Fruit fly (Drosophila melanogaster) whole organism, embryonic: ENCODE results near the gene CG12438.

ENCODE experiments used
- CG10274 ChIP-seq: fragments of 200-800 bp; sonication (Bioruptor generic); optimal IDR thresholded peaks from 3 replicates; lab custom pipeline; 2017; ENCODE audit warnings: missing biosample characterization, mild to moderate bottlenecking, missing genetic modification characterization
- CG10321 ChIP-seq: fragments of 200-800 bp; sonication (Bioruptor generic); IDR thresholded peaks from 2 replicates; pipeline ENCODE4 v1.3.6; 2022; ENCODE audit warnings: missing biosample characterization, missing genetic modification characterization
- CG11696 ChIP-seq: fragments of 200-800 bp; sonication (Bioruptor generic); IDR thresholded peaks from 2 replicates; pipeline ENCODE4 v1.3.6; 2022; ENCODE audit warnings: missing biosample characterization, missing genetic modification characterization
- CG12104 ChIP-seq: fragments of 200-800 bp; sonication (Bioruptor generic); optimal IDR thresholded peaks from 3 replicates; lab custom pipeline; 2016; ENCODE audit warnings: missing biosample characterization, missing genetic modification characterization
- CG12769 ChIP-seq: fragments of 200-800 bp; sonication (Bioruptor generic); optimal IDR thresholded peaks from 2 replicates; lab custom pipeline; 2019; ENCODE audit warnings: missing biosample characterization, mild to moderate bottlenecking, missing genetic modification characterization, moderate library complexity
- CG15479 ChIP-seq: fragments of 200-800 bp; sonication (Bioruptor generic); optimal IDR thresholded peaks from 3 replicates; lab custom pipeline; 2019; ENCODE audit warnings: missing biosample characterization, mild to moderate bottlenecking, missing genetic modification characterization, moderate library complexity
- CG16813 ChIP-seq: fragments of 200-800 bp; sonication (Bioruptor generic); IDR thresholded peaks from 3 replicates; pipeline ENCODE4 v1.3.6; 2022; ENCODE audit warnings: missing biosample characterization, missing genetic modification characterization; ENCODE audit not compliant: partially characterized antibody
- CG18476 ChIP-seq: fragments of 200-800 bp; sonication (Bioruptor generic); optimal IDR thresholded peaks from 2 replicates; lab custom pipeline; 2016; ENCODE audit warnings: missing biosample characterization, mild to moderate bottlenecking, missing genetic modification characterization
- CG2120 ChIP-seq: fragments of 200-800 bp; sonication (Bioruptor generic); optimal IDR thresholded peaks from 3 replicates; lab custom pipeline; 2016; ENCODE audit warnings: missing biosample characterization, missing genetic modification characterization
- CG2875 ChIP-seq: fragments of 200-800 bp; sonication (Bioruptor generic); optimal IDR thresholded peaks from 2 replicates; lab custom pipeline; 2017; ENCODE audit warnings: missing biosample characterization, mild to moderate bottlenecking, missing genetic modification characterization, missing genetic modification reagents
- CG30403 ChIP-seq: fragments of 200-800 bp; sonication (Bioruptor generic); optimal IDR thresholded peaks from 3 replicates; lab custom pipeline; 2016; ENCODE audit warnings: missing biosample characterization, missing genetic modification characterization
- CG31441 ChIP-seq: fragments of 200-800 bp; sonication (Bioruptor generic); IDR thresholded peaks from 2 replicates; pipeline ENCODE4 v1.3.6; 2022; ENCODE audit warnings: missing biosample characterization, missing genetic modification characterization
- CG34376 ChIP-seq: fragments of 200-800 bp; sonication (Bioruptor generic); optimal IDR thresholded peaks from 2 replicates; lab custom pipeline; 2018; ENCODE audit warnings: missing biosample characterization, mild to moderate bottlenecking, missing genetic modification characterization
- CG6254 ChIP-seq: fragments of 200-800 bp; sonication (Bioruptor generic); optimal IDR thresholded peaks from 3 replicates; lab custom pipeline; 2017; ENCODE audit warnings: mild to moderate bottlenecking, missing biosample characterization, missing genetic modification reagents, missing genetic modification characterization
- CG6765 ChIP-seq: fragments of 200-800 bp; sonication (Bioruptor generic); optimal IDR thresholded peaks from 3 replicates; lab custom pipeline; 2017; ENCODE audit warnings: missing biosample characterization, mild to moderate bottlenecking, missing genetic modification characterization
- CG8281 ChIP-seq: fragments of 200-800 bp; sonication (Bioruptor generic); optimal IDR thresholded peaks from 2 replicates; lab custom pipeline; 2018; ENCODE audit warnings: missing biosample characterization, mild to moderate bottlenecking, missing genetic modification characterization, moderate library complexity
- Chrac-16 ChIP-seq: fragments of 200-800 bp; sonication (Bioruptor generic); optimal IDR thresholded peaks from 3 replicates; lab custom pipeline; 2016; ENCODE audit warnings: missing biosample characterization, missing genetic modification characterization
- CkIIα-i1 ChIP-seq: fragments of 200-800 bp; sonication (Bioruptor generic); IDR thresholded peaks from 2 replicates; pipeline ENCODE4 v1.3.6; 2022; ENCODE audit warnings: missing biosample characterization, missing genetic modification characterization
- Hand ChIP-seq: fragments of 200-800 bp; sonication (Bioruptor generic); optimal IDR thresholded peaks from 2 replicates; lab custom pipeline; 2017; ENCODE audit warnings: mild to moderate bottlenecking, missing biosample characterization, missing genetic modification reagents, missing genetic modification characterization
- HmgZ ChIP-seq: fragments of 200-800 bp; sonication (Bioruptor generic); optimal IDR thresholded peaks from 2 replicates; lab custom pipeline; 2018; ENCODE audit warnings: missing biosample characterization, mild to moderate bottlenecking, missing genetic modification characterization
- MESR4 ChIP-seq: fragments of 200-800 bp; sonication (Bioruptor generic); optimal IDR thresholded peaks from 2 replicates; lab custom pipeline; 2018; ENCODE audit warnings: missing biosample characterization, mild to moderate bottlenecking, missing genetic modification characterization, moderate library complexity
- Med ChIP-seq: fragments of 200-800 bp; sonication (Bioruptor generic); peaks from one replicate; lab custom pipeline; 2016; ENCODE audit warnings: missing biosample characterization, missing genetic modification characterization, mild to moderate bottlenecking, inconsistent platforms, moderate library complexity
- NFAT ChIP-seq: fragments of 200-800 bp; sonication (Bioruptor generic); IDR thresholded peaks from 2 replicates; pipeline ENCODE4 v1.3.6; 2022; ENCODE audit warnings: missing biosample characterization, missing genetic modification characterization
- Trl ChIP-seq, 3 experiments: fragments of >200 bp in 2 of 3; fragments of 200-800 bp in 1 of 3; sonication (Bioruptor generic) in 1 of 3; optimal IDR thresholded peaks; 2 replicates in 1 of 3; 3 replicates in 2 of 3; lab custom pipeline; 2016 to 2017; ENCODE audit warnings: missing biosample characterization in 1 of 3, missing genetic modification characterization in 1 of 3
- Usf ChIP-seq: fragments of 200-800 bp; sonication (Bioruptor generic); optimal IDR thresholded peaks from 2 replicates; lab custom pipeline; 2017; ENCODE audit warnings: missing genotype, missing biosample characterization, missing genetic modification characterization
- bab2 ChIP-seq: fragments of 200-800 bp; sonication (Bioruptor generic); optimal IDR thresholded peaks from 2 replicates; lab custom pipeline; 2016; ENCODE audit warnings: missing biosample characterization, missing genetic modification characterization
- cas ChIP-seq: fragments of 200-800 bp; sonication (Bioruptor generic); IDR thresholded peaks from 2 replicates; pipeline ENCODE4 v1.3.6; 2022; ENCODE audit warnings: missing biosample characterization, missing genetic modification characterization
- chm ChIP-seq: fragments of 200-800 bp; sonication (Bioruptor generic); IDR thresholded peaks from 2 replicates; pipeline ENCODE4 v1.3.6; 2022; ENCODE audit warnings: missing biosample characterization, missing genetic modification characterization
- ci ChIP-seq: fragments of 200-800 bp; sonication (Bioruptor generic); IDR thresholded peaks from 3 replicates; pipeline ENCODE4 v1.3.6; 2022; ENCODE audit warnings: missing biosample characterization, missing genetic modification characterization
- dysf ChIP-seq: fragments of 200-800 bp; sonication (Bioruptor generic); IDR thresholded peaks from 3 replicates; pipeline ENCODE4 v1.3.6; 2022; ENCODE audit warnings: missing biosample characterization, missing genetic modification characterization
- exex ChIP-seq: fragments of 200-800 bp; sonication (Bioruptor generic); optimal IDR thresholded peaks from 4 replicates; lab custom pipeline; 2018; ENCODE audit warnings: missing biosample characterization, mild to moderate bottlenecking, missing genetic modification characterization, moderate library complexity
- gce ChIP-seq: fragments of 200-800 bp; sonication (Bioruptor generic); IDR thresholded peaks from 3 replicates; pipeline ENCODE4 v1.3.6; 2022; ENCODE audit warnings: missing biosample characterization, missing genetic modification characterization
- gfzf ChIP-seq: fragments of 200-800 bp; sonication (Bioruptor generic); optimal IDR thresholded peaks from 2 replicates; lab custom pipeline; 2016; ENCODE audit warnings: missing biosample characterization, mild to moderate bottlenecking, missing genetic modification characterization, moderate library complexity
- grn ChIP-seq: fragments of 200-800 bp; sonication (Bioruptor generic); optimal IDR thresholded peaks from 3 replicates; lab custom pipeline; 2017; ENCODE audit warnings: missing biosample characterization, missing genetic modification characterization
- her ChIP-seq: fragments of 200-800 bp; sonication (Bioruptor generic); optimal IDR thresholded peaks from 2 replicates; lab custom pipeline; 2016; ENCODE audit warnings: missing biosample characterization, missing genetic modification characterization
- hth ChIP-seq: fragments of >200 bp; optimal IDR thresholded peaks from 2 replicates; lab custom pipeline; 2017; ENCODE audit warnings: inconsistent platforms
- kni ChIP-seq: fragments of 200-800 bp; sonication (Bioruptor generic); optimal IDR thresholded peaks from 3 replicates; lab custom pipeline; 2017; ENCODE audit warnings: mild to moderate bottlenecking, missing biosample characterization, missing genetic modification reagents, missing genetic modification characterization
- mirr ChIP-seq: fragments of 200-800 bp; sonication (Bioruptor generic); optimal IDR thresholded peaks from 3 replicates; lab custom pipeline; 2018; ENCODE audit warnings: missing biosample characterization, mild to moderate bottlenecking, missing genetic modification characterization
- phol ChIP-seq: fragments of 200-800 bp; sonication (Bioruptor generic); optimal IDR thresholded peaks from 3 replicates; lab custom pipeline; 2018; ENCODE audit warnings: missing biosample characterization, mild to moderate bottlenecking, missing genetic modification characterization, moderate library complexity
- sd ChIP-seq: fragments of 200-800 bp; sonication (Bioruptor generic); optimal IDR thresholded peaks from 3 replicates; lab custom pipeline; 2018; ENCODE audit warnings: missing biosample characterization, mild to moderate bottlenecking, missing genetic modification characterization, moderate library complexity
- sr ChIP-seq: fragments of 200-800 bp; sonication (Bioruptor generic); IDR thresholded peaks from 3 replicates; pipeline ENCODE4 v1.3.6; 2022; ENCODE audit warnings: missing biosample characterization, missing genetic modification characterization
- sug ChIP-seq: fragments of 200-800 bp; optimal IDR thresholded peaks from 2 replicates; lab custom pipeline; 2019; ENCODE audit warnings: missing biosample characterization, mild to moderate bottlenecking, missing genetic modification characterization, moderate library complexity
- tap ChIP-seq: fragments of 200-800 bp; optimal IDR thresholded peaks from 3 replicates; lab custom pipeline; 2019; ENCODE audit warnings: missing biosample characterization, mild to moderate bottlenecking, missing genetic modification characterization, moderate library complexity
- tgo ChIP-seq: fragments of 200-800 bp; sonication (Bioruptor generic); IDR thresholded peaks from 3 replicates; pipeline ENCODE4 v1.3.6; 2022; ENCODE audit warnings: missing biosample characterization, missing genetic modification characterization
- tin ChIP-seq: fragments of 200-800 bp; sonication (Bioruptor generic); optimal IDR thresholded peaks from 3 replicates; lab custom pipeline; 2016; ENCODE audit warnings: missing biosample characterization, missing genetic modification characterization
- wek ChIP-seq: fragments of 200-800 bp; sonication (Bioruptor generic); optimal IDR thresholded peaks from 3 replicates; lab custom pipeline; 2018; ENCODE audit warnings: missing biosample characterization, mild to moderate bottlenecking, missing genetic modification characterization, moderate library complexity

CG12438 gene

DNA sequence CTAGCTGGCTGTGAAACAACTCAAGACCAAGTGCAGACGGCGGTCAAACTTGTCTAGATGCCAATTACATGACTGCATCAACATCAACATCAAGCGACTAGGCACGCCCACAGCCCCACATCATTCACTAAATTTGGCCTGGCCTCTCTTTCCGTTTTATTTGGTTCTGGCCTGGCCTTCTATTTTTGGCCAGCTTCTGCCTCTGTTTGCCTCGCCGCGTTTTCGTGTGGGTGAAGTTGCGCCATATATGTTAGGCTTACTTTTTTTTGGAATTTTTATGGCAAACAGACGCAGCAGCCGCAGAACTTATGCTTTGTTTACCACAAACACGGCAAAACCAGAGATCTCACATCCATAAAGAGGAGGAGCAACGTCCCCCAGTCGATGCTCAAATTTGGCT, 36.6 kb upstream of the CG12438 start (continued):
- TF ChIP-seq ci (GFP tag; lab: Robert Waterston, UW) (peak; percentile 48; the same call in 1 of the 3 replicates), CG6765 (GFP tag; lab: Kevin White, UChicago) (peak; percentile 21), CG2875 (GFP tag; lab: Kevin White, UChicago) (no peak), CG6254 (no peak), tgo (GFP tag; lab: Robert Waterston, UW) (no peak), CG12769 (peak; percentile 43)

dm6 chr2L:8716383-8716782, 35.7 kb upstream of the CG12438 start:
- TF ChIP-seq grn (GFP tag; lab: Kevin White, UChicago) = peak; percentile 44
- peak; percentile 7 for TF ChIP-seq mirr
- TF ChIP-seq HmgZ (tag; lab: Kevin White, UChicago) = no peak
- TF ChIP-seq NFAT (GFP tag; lab: Robert Waterston, UW) = peak; percentile 21; the same call in 1 of the 2 replicates
- TF ChIP-seq wek (GFP tag; lab: Kevin White, UChicago) = no peak
- TF ChIP-seq exex (tag; lab: Kevin White, UChicago) = peak; percentile 73
- TF ChIP-seq phol (tag; lab: Kevin White, UChicago) = no peak
- TF ChIP-seq CG8281 = no peak
- no peak for TF ChIP-seq tap (tag; lab: Kevin White, UChicago)
- TF ChIP-seq tin (GFP tag; lab: Kevin White, UChicago) = no peak
- peak; percentile 29 for TF ChIP-seq sd (tag; lab: Kevin White, UChicago)
- TF ChIP-seq Med (GFP tag; lab: Kevin White, UChicago) = peak; percentile 5
- TF ChIP-seq sug (tag; lab: Kevin White, UChicago) = peak; percentile 14

dm6 chr2L:8717618-8718336, 34.3 kb upstream of the CG12438 start:
- TF ChIP-seq her (GFP tag; lab: Kevin White, UChicago) (no peak), Trl (optimal IDR thresholded peaks at IDR 0.05; lab: Kevin White, UChicago) (peak; percentile 85 to 95), Trl (GFP tag; optimal IDR thresholded peaks at IDR 0.05; lab: Kevin White, UChicago) (no peak), CG10321 (peak; percentile 21; the same call in 1 of the 2 replicates), cas (GFP tag; lab: Robert Waterston, UW) (no peak; the same call in 1 of the 2 replicates), dysf (GFP tag; lab: Robert Waterston, UW) (peak; percentile 91; the same call in 2 of the 3 replicates), CG30403 (GFP tag; lab: Kevin White, UChicago) (peak; percentile 96), CG10274 (GFP tag; lab: Kevin White, UChicago) (peak; percentile 72), MESR4 (GFP tag; lab: Kevin White, UChicago) (peak; percentile 6), chm (GFP tag; lab: Robert Waterston, UW) (peak; percentile 54), CG16813 (no peak), bab2 (GFP tag; lab: Kevin White, UChicago) (peak; percentile 36), sr (GFP tag; lab: Robert Waterston, UW) (peak; percentile 80), CG31441 (peak; percentile 94), Chrac-16 (GFP tag; lab: Kevin White, UChicago) (peak; percentile 85), kni (GFP tag; lab: Kevin White, UChicago) (peak; percentile 71), CG11696 (no peak), Usf (peak; percentile 75), CG12104 (GFP tag; lab: Kevin White, UChicago) (peak; percentile 86), Hand (GFP tag; lab: Kevin White, UChicago) (peak; percentile 91), CkIIα-i1 (GFP tag; lab: Robert Waterston, UW) (no peak), CG34376 (peak; percentile 50), gfzf (GFP tag; lab: Kevin White, UChicago) (no peak), CG2120 (GFP tag; lab: Kevin White, UChicago) (peak; percentile 92), hth (lab: Kevin White, UChicago) (no peak), gce (GFP tag; lab: Robert Waterston, UW) (no peak), CG15479 (GFP tag; lab: Kevin White, UChicago) (no peak), CG18476 (peak; percentile 88)
